Worm (Caenorhabditis elegans): ENCODE data around the gene cank-26.

Gene cank-26

DNA sequence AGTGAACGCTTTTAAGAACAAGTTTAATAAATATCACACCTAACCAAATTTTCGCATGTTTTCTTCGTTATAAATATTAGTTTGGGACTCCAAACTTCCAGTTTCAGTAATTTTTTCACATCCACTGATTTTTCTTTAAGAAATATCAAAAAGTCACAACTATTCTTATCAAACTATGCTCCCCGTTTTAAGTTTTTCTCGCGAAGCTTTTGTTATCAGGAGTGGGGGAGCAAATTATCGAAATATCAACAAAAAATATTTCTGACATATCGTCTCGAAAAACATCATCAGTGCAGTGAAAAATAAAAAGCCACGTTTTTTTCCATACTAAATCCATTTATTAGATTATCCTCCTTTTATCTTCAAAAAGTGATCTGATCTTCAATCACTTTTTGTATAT lies 17.2 kb upstream of the cank-26 start:
- TF ChIP-seq T22C8.4 (GFP tag; IDR thresholded peaks at IDR 0.05): no peak
- no peak for TF ChIP-seq ztf-29 (GFP tag; IDR thresholded peaks at IDR 0.05)
- TF ChIP-seq flt-1 (GFP tag; IDR thresholded peaks at IDR 0.05): no peak
- TF ChIP-seq cog-1 (tag; optimal IDR thresholded peaks at IDR 0.05): no peak
- TF ChIP-seq tab-1 (GFP tag; IDR thresholded peaks at IDR 0.05): no peak
- no peak for TF ChIP-seq ref-1 (GFP tag; conservative IDR thresholded peaks at IDR 0.05)
- no peak for TF ChIP-seq med-1 (GFP tag; optimal IDR thresholded peaks at IDR 0.05; ENCODE audit: insufficient read depth)
- no peak for TF ChIP-seq klf-2 (GFP tag; conservative IDR thresholded peaks at IDR 0.05)
- TF ChIP-seq ztf-23 (GFP tag; IDR thresholded peaks at IDR 0.05): no peak

DNA sequence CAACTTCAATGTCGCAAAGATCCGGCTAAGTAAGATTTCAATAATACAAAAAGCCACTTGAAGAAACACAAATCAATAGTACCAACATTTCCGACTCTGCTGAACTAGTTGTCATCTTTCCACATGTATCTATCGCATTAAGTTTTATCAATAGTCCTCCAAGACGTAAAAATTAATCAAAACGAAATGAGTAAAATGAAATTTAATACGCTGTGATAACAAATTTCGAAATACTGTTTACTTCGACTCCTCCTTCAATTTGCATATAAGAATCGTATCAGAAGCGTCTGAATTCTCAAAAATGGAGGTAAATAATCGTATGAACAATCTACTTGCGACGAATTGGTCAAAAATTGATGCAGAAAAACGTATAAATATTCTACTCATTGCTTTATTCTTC lies 15.8 kb upstream of the cank-26 start:
- TF ChIP-seq ztf-29 (GFP tag; IDR thresholded peaks at IDR 0.05) (no peak), ref-1 (GFP tag; conservative IDR thresholded peaks at IDR 0.05) (no peak), tab-1 (GFP tag; IDR thresholded peaks at IDR 0.05) (no peak), ztf-23 (GFP tag; IDR thresholded peaks at IDR 0.05) (no peak), klf-2 (GFP tag; conservative IDR thresholded peaks at IDR 0.05) (no peak), med-1 (GFP tag; optimal IDR thresholded peaks at IDR 0.05; ENCODE audit: insufficient read depth) (no peak), T22C8.4 (GFP tag; IDR thresholded peaks at IDR 0.05) (no peak), flt-1 (GFP tag; IDR thresholded peaks at IDR 0.05) (no peak), cog-1 (tag; optimal IDR thresholded peaks at IDR 0.05) (no peak)

DNA sequence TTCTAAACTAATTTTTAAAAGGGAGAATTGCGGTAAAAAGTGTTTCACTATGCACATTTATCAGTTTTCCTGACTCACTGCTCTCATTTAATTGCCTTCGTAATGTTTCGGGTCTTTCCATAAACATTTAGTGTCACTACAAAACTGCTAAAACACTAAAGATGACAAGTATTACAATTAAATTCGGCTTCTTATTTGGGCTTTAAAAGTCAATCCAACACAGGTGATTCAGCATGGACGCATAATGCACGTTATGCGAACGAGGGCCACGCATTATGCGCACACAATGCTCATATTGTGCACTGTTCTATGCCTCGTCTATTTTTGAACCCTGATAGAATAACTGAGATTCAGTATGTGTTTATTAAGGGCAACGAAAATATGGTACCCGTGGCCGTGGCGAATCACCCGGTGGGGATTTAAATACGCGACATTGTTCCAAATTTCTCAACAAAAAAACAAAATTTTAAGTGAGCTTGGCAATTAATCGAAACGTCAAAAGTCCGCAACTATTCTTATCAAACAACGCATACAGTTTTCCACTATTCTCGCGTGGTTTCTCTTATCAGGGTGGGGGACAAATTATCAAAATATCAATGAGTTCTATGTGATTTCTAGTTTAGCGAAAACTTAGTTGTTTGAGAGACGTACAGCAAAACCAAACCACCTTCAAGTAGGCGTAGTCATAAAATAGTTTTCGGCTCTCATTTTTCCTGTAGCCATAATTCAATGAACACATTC lies 14.9 kb upstream of the cank-26 start, which contains the start of gene Y14H12A.2:
TSS of gene Y14H12A.2 (minus strand) at position 51 of the 741 bp plus-strand sequence.
- TF ChIP-seq ztf-29 (GFP tag; IDR thresholded peaks at IDR 0.05) (no peak), tab-1 (GFP tag; IDR thresholded peaks at IDR 0.05) (no peak), T22C8.4 (GFP tag; IDR thresholded peaks at IDR 0.05) (no peak), ztf-23 (GFP tag; IDR thresholded peaks at IDR 0.05) (no peak), klf-2 (GFP tag; conservative IDR thresholded peaks at IDR 0.05) (no peak), med-1 (GFP tag; optimal IDR thresholded peaks at IDR 0.05; ENCODE audit: insufficient read depth) (no peak)

DNA sequence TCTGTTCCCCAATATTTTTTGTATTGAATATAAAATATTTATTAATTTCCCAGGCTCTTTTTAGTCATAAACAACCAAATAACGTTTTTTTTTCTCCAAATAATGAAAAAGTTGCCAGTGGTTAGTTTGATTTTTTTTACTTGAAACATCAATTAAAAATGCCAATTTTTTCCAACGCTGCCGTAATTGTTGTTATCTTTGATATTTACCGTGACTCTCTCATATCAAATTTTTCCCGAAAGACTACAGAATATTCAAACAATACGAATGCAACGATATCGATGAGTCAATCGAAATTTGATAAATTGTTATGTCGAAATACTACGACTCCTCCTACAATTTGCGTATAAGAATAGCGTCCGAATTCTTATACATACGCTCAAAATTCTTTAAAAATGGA lies 12.0 kb upstream of the cank-26 start, which contains the start of gene K10G6.5:
TSS of gene K10G6.5 (plus strand) at position 345 of the 400 bp plus-strand sequence.
- no peak for TF ChIP-seq ztf-29 (GFP tag; IDR thresholded peaks at IDR 0.05)
- no peak for TF ChIP-seq flt-1 (GFP tag; IDR thresholded peaks at IDR 0.05)
- no peak for TF ChIP-seq T22C8.4 (GFP tag; IDR thresholded peaks at IDR 0.05)

DNA sequence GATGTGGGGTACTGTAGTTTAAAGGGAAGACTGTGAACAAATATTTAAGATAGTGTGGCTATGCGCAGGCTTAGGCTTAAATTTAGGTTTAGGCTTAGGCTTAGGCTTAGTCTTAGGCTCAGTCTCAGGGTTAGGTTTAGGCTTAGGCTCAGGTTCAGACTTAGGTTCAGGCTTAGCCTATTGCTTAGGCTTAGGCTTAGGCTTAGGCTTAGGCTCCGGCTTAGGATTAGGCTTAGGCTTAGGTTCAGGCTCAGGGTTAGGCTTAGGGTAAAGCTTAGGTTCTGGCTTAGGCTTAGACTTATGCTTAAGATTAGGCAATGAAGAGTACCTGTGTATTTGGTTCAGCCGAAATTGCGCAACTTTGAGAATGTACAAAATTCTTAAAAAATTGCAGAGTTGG lies 9.4 kb upstream of the cank-26 start:
- TF ChIP-seq ztf-29 (GFP tag; IDR thresholded peaks at IDR 0.05): no peak
- no peak for TF ChIP-seq ref-1 (GFP tag; conservative IDR thresholded peaks at IDR 0.05)
- TF ChIP-seq cog-1 (tag; optimal IDR thresholded peaks at IDR 0.05): no peak
- no peak for TF ChIP-seq med-1 (GFP tag; optimal IDR thresholded peaks at IDR 0.05; ENCODE audit: insufficient read depth)
- TF ChIP-seq klf-2 (GFP tag; conservative IDR thresholded peaks at IDR 0.05): no peak
- no peak for TF ChIP-seq flt-1 (GFP tag; IDR thresholded peaks at IDR 0.05)

DNA sequence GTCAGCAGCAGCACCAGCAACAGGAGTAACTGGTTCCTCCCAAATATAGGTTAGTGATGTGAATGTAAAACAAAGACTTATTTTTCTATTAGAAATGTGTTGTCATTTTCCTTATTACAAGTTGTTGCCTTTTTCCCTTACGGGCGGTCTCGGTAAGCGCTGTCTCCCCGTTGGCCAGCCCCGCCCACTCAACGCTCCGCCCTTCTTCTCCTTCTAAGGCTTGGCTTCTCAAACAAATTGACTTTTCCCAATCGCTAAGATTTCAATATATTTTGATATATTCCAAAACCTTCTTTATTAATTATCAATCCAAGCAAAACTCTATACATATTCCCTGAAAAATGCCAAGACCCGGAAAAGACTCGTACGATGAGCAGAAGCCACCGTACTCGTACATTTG lies 7.4 kb upstream of the cank-26 start, which contains the start of gene lin-31:
TSS of gene lin-31 (plus strand) at position 237 of the 400 bp plus-strand sequence.
- TF ChIP-seq med-1 (GFP tag; optimal IDR thresholded peaks at IDR 0.05; ENCODE audit: insufficient read depth): no peak
- no peak for TF ChIP-seq cog-1 (tag; optimal IDR thresholded peaks at IDR 0.05)
- TF ChIP-seq ztf-23 (GFP tag; IDR thresholded peaks at IDR 0.05): no peak
- TF ChIP-seq flt-1 (GFP tag; IDR thresholded peaks at IDR 0.05): no peak
- no peak for TF ChIP-seq ref-1 (GFP tag; conservative IDR thresholded peaks at IDR 0.05)
- no peak for TF ChIP-seq klf-2 (GFP tag; conservative IDR thresholded peaks at IDR 0.05)
- TF ChIP-seq tab-1 (GFP tag; IDR thresholded peaks at IDR 0.05): no peak
- TF ChIP-seq ztf-29 (GFP tag; IDR thresholded peaks at IDR 0.05): no peak
- TF ChIP-seq T22C8.4 (GFP tag; IDR thresholded peaks at IDR 0.05): no peak

DNA sequence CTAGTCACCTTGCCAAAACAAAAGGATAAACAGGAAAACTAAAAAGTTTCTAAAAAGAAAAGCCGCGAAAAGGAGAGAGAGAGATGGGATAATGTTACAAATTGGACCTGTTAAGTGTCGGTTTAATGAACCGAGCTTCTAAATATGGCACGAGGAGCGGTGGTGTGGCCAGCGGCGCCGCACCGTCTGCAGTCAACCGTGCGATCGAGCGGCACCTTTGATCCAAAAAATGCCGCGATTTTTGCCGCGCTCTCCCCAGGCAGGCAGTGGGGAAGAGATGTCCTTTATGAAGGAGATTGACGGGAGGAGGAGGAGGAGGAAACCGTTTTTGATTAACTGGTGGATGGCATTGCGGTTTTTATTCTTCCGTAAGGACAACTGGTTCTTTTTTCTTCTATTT lies 5.5 kb upstream of the cank-26 start:
- TF ChIP-seq tab-1 (GFP tag; IDR thresholded peaks at IDR 0.05): no peak
- TF ChIP-seq ztf-29 (GFP tag; IDR thresholded peaks at IDR 0.05): no peak
- TF ChIP-seq ztf-23 (GFP tag; IDR thresholded peaks at IDR 0.05): no peak
- no peak for TF ChIP-seq klf-2 (GFP tag; conservative IDR thresholded peaks at IDR 0.05)
- TF ChIP-seq ref-1 (GFP tag; conservative IDR thresholded peaks at IDR 0.05): no peak
- TF ChIP-seq flt-1 (GFP tag; IDR thresholded peaks at IDR 0.05): no peak
- no peak for TF ChIP-seq med-1 (GFP tag; optimal IDR thresholded peaks at IDR 0.05; ENCODE audit: insufficient read depth)
- no peak for TF ChIP-seq T22C8.4 (GFP tag; IDR thresholded peaks at IDR 0.05)
- TF ChIP-seq cog-1 (tag; optimal IDR thresholded peaks at IDR 0.05): no peak

DNA sequence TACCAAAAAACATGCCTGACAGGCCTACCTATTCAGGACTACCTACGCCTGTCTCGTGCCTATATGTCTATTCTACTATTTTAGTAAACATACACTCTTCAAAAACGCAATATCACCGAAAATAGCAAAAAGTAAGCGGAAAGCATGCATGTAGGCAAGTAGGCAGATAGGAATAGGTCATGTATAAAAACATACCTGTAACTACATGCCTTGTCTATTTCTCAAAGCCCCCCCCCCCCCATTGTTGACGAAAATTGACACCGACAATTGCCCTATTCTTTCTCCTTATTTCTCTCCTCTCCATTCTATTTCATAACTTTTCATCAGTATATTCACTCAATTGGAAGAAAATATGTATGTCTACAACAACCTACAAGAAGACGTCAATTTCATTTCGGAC lies 3.3 kb upstream of the cank-26 start:
- no peak for TF ChIP-seq klf-2 (GFP tag; conservative IDR thresholded peaks at IDR 0.05)
- no peak for TF ChIP-seq ref-1 (GFP tag; conservative IDR thresholded peaks at IDR 0.05)
- no peak for TF ChIP-seq cog-1 (tag; optimal IDR thresholded peaks at IDR 0.05)
- TF ChIP-seq tab-1 (GFP tag; IDR thresholded peaks at IDR 0.05): no peak
- no peak for TF ChIP-seq ztf-29 (GFP tag; IDR thresholded peaks at IDR 0.05)
- no peak for TF ChIP-seq ztf-23 (GFP tag; IDR thresholded peaks at IDR 0.05)
- TF ChIP-seq T22C8.4 (GFP tag; IDR thresholded peaks at IDR 0.05): no peak
- TF ChIP-seq med-1 (GFP tag; optimal IDR thresholded peaks at IDR 0.05; ENCODE audit: insufficient read depth): no peak
- no peak for TF ChIP-seq flt-1 (GFP tag; IDR thresholded peaks at IDR 0.05)

DNA sequence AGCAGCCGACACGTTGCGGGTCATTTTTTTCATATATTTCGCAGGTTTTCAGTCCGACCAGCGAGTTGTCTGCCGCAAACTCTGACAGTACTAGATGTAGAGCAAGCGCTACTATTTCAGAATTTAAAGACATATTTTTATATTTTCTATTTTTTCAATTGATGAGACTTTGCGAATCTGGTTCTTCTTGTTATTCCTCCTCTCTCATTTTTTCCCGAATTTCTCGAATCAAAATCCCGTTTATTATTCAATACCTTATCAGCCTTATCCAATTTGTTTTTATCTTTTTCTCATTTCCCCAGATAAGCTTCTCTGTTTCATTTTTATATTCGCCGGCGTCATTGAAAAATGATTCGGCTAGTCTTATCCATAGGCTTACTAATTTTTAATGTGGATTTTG lies 1.1 kb upstream of the cank-26 start, which contains the start of gene dos-2:
TSS of gene dos-2 (plus strand) at position 301 of the 400 bp plus-strand sequence.
- TF ChIP-seq tab-1 (GFP tag; IDR thresholded peaks at IDR 0.05): no peak
- no peak for TF ChIP-seq cog-1 (tag; optimal IDR thresholded peaks at IDR 0.05)
- TF ChIP-seq ref-1 (GFP tag; conservative IDR thresholded peaks at IDR 0.05): no peak
- TF ChIP-seq T22C8.4 (GFP tag; IDR thresholded peaks at IDR 0.05): no peak
- TF ChIP-seq ztf-29 (GFP tag; IDR thresholded peaks at IDR 0.05): no peak
- no peak for TF ChIP-seq klf-2 (GFP tag; conservative IDR thresholded peaks at IDR 0.05)
- TF ChIP-seq ztf-23 (GFP tag; IDR thresholded peaks at IDR 0.05): no peak
- TF ChIP-seq flt-1 (GFP tag; IDR thresholded peaks at IDR 0.05): no peak
- no peak for TF ChIP-seq med-1 (GFP tag; optimal IDR thresholded peaks at IDR 0.05; ENCODE audit: insufficient read depth)

DNA sequence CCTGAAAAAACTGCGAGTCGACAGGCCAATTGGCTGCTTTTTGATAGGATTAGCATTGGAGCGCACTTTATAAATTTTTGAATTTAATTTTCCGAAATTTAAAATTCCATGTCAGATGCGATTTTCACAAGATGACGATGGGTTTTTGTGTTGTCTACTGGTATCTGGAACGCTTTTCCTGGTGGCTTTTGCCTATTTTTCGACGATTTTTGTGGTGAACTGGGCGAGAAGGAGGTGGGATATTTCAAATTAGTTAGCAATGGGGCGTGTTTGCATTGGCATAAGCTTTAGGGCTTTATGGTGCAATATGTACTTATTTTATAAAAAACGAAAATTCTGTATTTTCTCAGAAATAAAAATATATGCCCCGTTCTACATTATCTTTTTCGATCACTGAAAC lies 2.7 kb downstream of the cank-26 start, which contains the start of gene K10G6.9:
TSS of gene K10G6.9 (plus strand) at position 110 of the 400 bp plus-strand sequence.
- TF ChIP-seq ztf-23 (GFP tag; IDR thresholded peaks at IDR 0.05): no peak
- no peak for TF ChIP-seq cog-1 (tag; optimal IDR thresholded peaks at IDR 0.05)
